Worm (Caenorhabditis elegans) whole organism, late embryonic: ENCODE data around the gene C47G2.3.
A peak's percentile ranks its signal among the peaks of the same experiment; 100 is the strongest.

Source experiments
- C08G9.2 ChIP-seq: sonication (generic microtip); optimal IDR thresholded peaks from 2 replicates; lab custom pipeline; 2016; ENCODE audit warnings: mild to moderate bottlenecking, missing genetic modification characterization, moderate library complexity, missing compliant biosample characterization
- C38D4.7 ChIP-seq: fragments of 200-800 bp; sonication (Bioruptor generic); optimal IDR thresholded peaks from 2 replicates; lab custom pipeline; 2018; ENCODE audit warnings: mild to moderate bottlenecking, missing genetic modification characterization, moderate library complexity, missing compliant biosample characterization
- F13H6.1 ChIP-seq: sonication (generic microtip); optimal IDR thresholded peaks from 2 replicates; lab custom pipeline; 2016; ENCODE audit warnings: missing genetic modification characterization, missing compliant biosample characterization
- K02D7.2 ChIP-seq: sonication (generic microtip); optimal IDR thresholded peaks from 2 replicates; lab custom pipeline; 2017; ENCODE audit warnings: mild to moderate bottlenecking, missing genetic modification characterization, missing compliant biosample characterization
- T23F11.4 ChIP-seq: fragments of 200-800 bp; sonication (Bioruptor generic); optimal IDR thresholded peaks from 2 replicates; lab custom pipeline; 2018; ENCODE audit warnings: mild to moderate bottlenecking, missing genetic modification characterization, missing compliant biosample characterization
- Y22D7AL.16 ChIP-seq: sonication (generic microtip); optimal IDR thresholded peaks from 2 replicates; lab custom pipeline; 2016; ENCODE audit warnings: missing genetic modification characterization, missing compliant biosample characterization
- ama-1 ChIP-seq: fragments of 150-350 bp; optimal IDR thresholded peaks from 2 replicates; lab custom pipeline; 2014
- ceh-14 ChIP-seq: sonication (generic microtip); optimal IDR thresholded peaks from 2 replicates; lab custom pipeline; 2016; ENCODE audit warnings: missing genotype, missing genetic modification characterization, missing compliant biosample characterization
- ceh-18 ChIP-seq: sonication (generic microtip); optimal IDR thresholded peaks from 2 replicates; lab custom pipeline; 2016; ENCODE audit warnings: missing genetic modification characterization, missing compliant biosample characterization
- ceh-19 ChIP-seq: fragments of 200-800 bp; sonication (Bioruptor generic); optimal IDR thresholded peaks from 2 replicates; lab custom pipeline; 2018; ENCODE audit warnings: mild to moderate bottlenecking, missing genetic modification characterization, missing compliant biosample characterization
- ceh-30 ChIP-seq: fragments of 150-350 bp; optimal IDR thresholded peaks from 2 replicates; lab custom pipeline; 2014; ENCODE audit warnings: missing biosample characterization, missing genetic modification characterization
- ceh-31 ChIP-seq: sonication (generic microtip); optimal IDR thresholded peaks from 2 replicates; lab custom pipeline; 2016; ENCODE audit warnings: missing genetic modification characterization, missing compliant biosample characterization
- ceh-45 ChIP-seq: fragments of 200-800 bp; sonication (Bioruptor generic); IDR thresholded peaks from 2 replicates; pipeline ENCODE4 v1.3.6; 2022; ENCODE audit warnings: missing genetic modification reagents, missing genetic modification characterization, missing compliant biosample characterization
- che-1 ChIP-seq: sonication (generic microtip); optimal IDR thresholded peaks from 2 replicates; lab custom pipeline; 2016; ENCODE audit warnings: mild to moderate bottlenecking, missing genetic modification characterization, missing compliant biosample characterization
- elt-2 ChIP-seq: sonication (generic microtip); optimal IDR thresholded peaks from 2 replicates; lab custom pipeline; 2016; ENCODE audit warnings: missing genetic modification reagents, missing genetic modification characterization, missing compliant biosample characterization
- elt-4 ChIP-seq: sonication (generic microtip); optimal IDR thresholded peaks from 2 replicates; lab custom pipeline; 2016; ENCODE audit warnings: missing genetic modification characterization, missing compliant biosample characterization
- eyg-1 ChIP-seq: sonication (generic microtip); optimal IDR thresholded peaks from 2 replicates; lab custom pipeline; 2016; ENCODE audit warnings: missing genotype, missing genetic modification characterization, missing compliant biosample characterization
- fkh-10 ChIP-seq: fragments of 150-350 bp; optimal IDR thresholded peaks from 2 replicates; lab custom pipeline; 2014; ENCODE audit warnings: missing biosample characterization, missing genetic modification reagents, missing genetic modification characterization
- fkh-6 ChIP-seq: sonication (generic microtip); optimal IDR thresholded peaks from 2 replicates; lab custom pipeline; 2016; ENCODE audit warnings: missing genetic modification characterization, missing compliant biosample characterization
- gmeb-2 ChIP-seq: sonication (generic microtip); optimal IDR thresholded peaks from 2 replicates; lab custom pipeline; 2016; ENCODE audit warnings: missing genetic modification characterization, inconsistent platforms, missing compliant biosample characterization
- hlh-13 ChIP-seq: fragments of 200-800 bp; sonication (Bioruptor generic); optimal IDR thresholded peaks from 2 replicates; lab custom pipeline; 2018; ENCODE audit warnings: mild to moderate bottlenecking, missing genetic modification characterization, missing compliant biosample characterization
- hlh-15 ChIP-seq: sonication (generic microtip); optimal IDR thresholded peaks from 2 replicates; lab custom pipeline; 2016; ENCODE audit warnings: missing genetic modification characterization, missing compliant biosample characterization
- hlh-30 ChIP-seq: sonication (generic microtip); optimal IDR thresholded peaks from 2 replicates; lab custom pipeline; 2017; ENCODE audit warnings: antibody characterized with exemption, missing genetic modification characterization, missing compliant biosample characterization; ENCODE audit not compliant: insufficient read depth
- lim-6 ChIP-seq: sonication (generic microtip); optimal IDR thresholded peaks from 2 replicates; lab custom pipeline; 2016; ENCODE audit warnings: missing genetic modification characterization, missing compliant biosample characterization
- lin-11 ChIP-seq: fragments of 200-800 bp; sonication (Bioruptor generic); optimal IDR thresholded peaks from 2 replicates; lab custom pipeline; 2018; ENCODE audit warnings: mild to moderate bottlenecking, missing genetic modification characterization, missing compliant biosample characterization
- nfya-1 ChIP-seq: sonication (generic microtip); optimal IDR thresholded peaks from 2 replicates; lab custom pipeline; 2017; ENCODE audit warnings: missing genetic modification characterization, mild to moderate bottlenecking, missing compliant biosample characterization, antibody characterized with exemption, moderate library complexity
- nhr-11 ChIP-seq: fragments of 150-350 bp; optimal IDR thresholded peaks from 2 replicates; lab custom pipeline; 2014; ENCODE audit warnings: missing biosample characterization, missing genetic modification characterization
- npax-4 ChIP-seq: sonication (generic microtip); optimal IDR thresholded peaks from 2 replicates; lab custom pipeline; 2016; ENCODE audit warnings: missing genetic modification characterization, missing compliant biosample characterization
- odd-2 ChIP-seq: sonication (generic microtip); optimal IDR thresholded peaks from 2 replicates; lab custom pipeline; 2017; ENCODE audit warnings: antibody characterized with exemption, mild to moderate bottlenecking, missing genetic modification characterization, missing compliant biosample characterization
- pat-9 ChIP-seq: fragments of 200-800 bp; sonication (Bioruptor generic); optimal IDR thresholded peaks from 2 replicates; lab custom pipeline; 2018; ENCODE audit warnings: mild to moderate bottlenecking, missing genetic modification characterization, moderate library complexity, missing compliant biosample characterization
- pha-4 ChIP-seq: fragments of 150-350 bp; optimal IDR thresholded peaks from 2 replicates; lab custom pipeline; 2018; ENCODE audit warnings: missing biosample characterization, missing genetic modification reagents, missing genetic modification characterization
- pqm-1 ChIP-seq: sonication (generic microtip); optimal IDR thresholded peaks from 2 replicates; lab custom pipeline; 2016; ENCODE audit warnings: missing genetic modification characterization, missing compliant biosample characterization
- ref-2 ChIP-seq: sonication (generic microtip); optimal IDR thresholded peaks from 2 replicates; lab custom pipeline; 2016; ENCODE audit warnings: missing genetic modification characterization, missing compliant biosample characterization
- rnt-1 ChIP-seq: sonication (generic microtip); optimal IDR thresholded peaks from 2 replicates; lab custom pipeline; 2016; ENCODE audit warnings: missing genetic modification characterization, missing compliant biosample characterization
- sdc-2 ChIP-seq: sonication (generic microtip); optimal IDR thresholded peaks from 2 replicates; lab custom pipeline; 2016; ENCODE audit warnings: missing genotype, missing genetic modification characterization, missing compliant biosample characterization
- sox-2 ChIP-seq: fragments of 200-800 bp; sonication (Bioruptor generic); IDR thresholded peaks from 2 replicates; pipeline ENCODE4 v1.3.6; 2022; ENCODE audit warnings: missing genetic modification reagents, missing genetic modification characterization, missing compliant biosample characterization
- sox-4 ChIP-seq: sonication (generic microtip); optimal IDR thresholded peaks from 2 replicates; lab custom pipeline; 2017; ENCODE audit warnings: mild to moderate bottlenecking, missing genetic modification characterization, inconsistent platforms, missing compliant biosample characterization
- syd-9 ChIP-seq: sonication (generic microtip); optimal IDR thresholded peaks from 2 replicates; lab custom pipeline; 2016; ENCODE audit warnings: mild to moderate bottlenecking, missing genetic modification characterization, moderate library complexity, missing compliant biosample characterization
- tbx-7 ChIP-seq: sonication (generic microtip); optimal IDR thresholded peaks from 2 replicates; lab custom pipeline; 2016; ENCODE audit warnings: missing genotype, missing genetic modification characterization, missing compliant biosample characterization
- ttx-3 ChIP-seq: sonication (generic microtip); optimal IDR thresholded peaks from 2 replicates; lab custom pipeline; 2016; ENCODE audit warnings: missing genetic modification reagents, missing genetic modification characterization, missing compliant biosample characterization
- unc-42 ChIP-seq: sonication (generic microtip); optimal IDR thresholded peaks from 2 replicates; lab custom pipeline; 2016; ENCODE audit warnings: missing genotype, missing genetic modification characterization, missing compliant biosample characterization
- zip-5 ChIP-seq: sonication (generic microtip); optimal IDR thresholded peaks from 2 replicates; lab custom pipeline; 2016; ENCODE audit warnings: missing genetic modification characterization, missing compliant biosample characterization

Gene C47G2.3

DNA sequence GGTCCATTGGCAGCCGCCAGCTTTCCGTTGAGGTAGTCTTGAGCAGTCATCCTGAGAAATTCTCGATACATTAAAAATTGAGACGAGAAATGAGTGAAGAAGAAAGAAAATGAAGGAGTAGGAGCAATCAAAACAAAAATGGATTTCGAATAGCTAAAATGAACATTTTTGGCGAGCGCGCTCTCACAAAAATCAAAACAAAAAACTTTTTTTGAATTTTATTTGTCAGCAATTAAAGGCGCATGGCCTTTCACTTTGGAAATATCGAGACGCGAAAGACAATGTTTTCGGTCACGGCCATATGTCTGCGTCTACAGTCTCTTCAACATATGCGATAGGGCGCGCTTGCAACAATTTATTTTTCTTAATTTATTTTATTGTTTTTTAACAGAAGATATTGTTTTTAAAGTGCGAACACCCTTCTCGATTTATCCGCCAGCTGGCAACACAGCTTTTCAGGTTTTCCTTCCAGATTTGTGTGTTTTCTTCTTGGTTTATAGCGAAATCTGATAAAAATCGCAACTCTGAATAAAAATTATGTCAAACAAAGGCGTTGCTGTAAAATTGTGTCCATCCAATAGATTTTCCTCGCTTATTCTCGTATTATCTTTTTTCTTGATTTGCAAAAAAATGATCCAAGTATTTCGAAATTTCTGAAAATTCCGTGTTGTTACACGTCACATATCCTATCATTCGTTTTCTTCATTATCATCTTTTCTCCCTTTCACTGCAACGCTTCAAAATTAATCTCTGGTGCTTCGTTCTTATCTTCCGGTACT, 50.9 kb downstream of the C47G2.3 start, which contains the start of the genes rpn-9 and T06D8.9 (continued):
- no peak for TF ChIP-seq ref-2 (tag; lab: Kevin White, UChicago)
- TF ChIP-seq nfya-1 (tag; lab: Kevin White, UChicago): peak; percentile 73
- TF ChIP-seq lim-6: no peak
- TF ChIP-seq sox-2 (GFP tag; lab: Robert Waterston, UW): no peak
- TF ChIP-seq ceh-19 (GFP tag; lab: Kevin White, UChicago): peak; percentile 26
- TF ChIP-seq che-1 (tag; lab: Kevin White, UChicago): no peak
- peak; percentile 65 for TF ChIP-seq ceh-31 (tag; lab: Kevin White, UChicago)
- peak; percentile 88 for TF ChIP-seq unc-42
- TF ChIP-seq hlh-13 (GFP tag; lab: Kevin White, UChicago): no peak
- no peak for TF ChIP-seq pha-4
- TF ChIP-seq sdc-2 (tag; lab: Kevin White, UChicago): no peak
- TF ChIP-seq ceh-18 (tag; lab: Kevin White, UChicago): peak; percentile 58
- TF ChIP-seq K02D7.2: no peak
- TF ChIP-seq nhr-11 (tag; lab: Kevin White, UChicago): no peak
- peak; percentile 29 for TF ChIP-seq ceh-14 (tag; lab: Kevin White, UChicago)
- TF ChIP-seq elt-4 (tag; lab: Kevin White, UChicago): no peak
- TF ChIP-seq hlh-30: peak; percentile 59
- TF ChIP-seq fkh-10 (GFP tag; lab: Kevin White, UChicago): no peak
- TF ChIP-seq tbx-7 (tag; lab: Kevin White, UChicago): no peak
- no peak for TF ChIP-seq pat-9 (tag; lab: Kevin White, UChicago)
- no peak for TF ChIP-seq eyg-1
- TF ChIP-seq ama-1: no peak
- TF ChIP-seq lin-11 (tag; lab: Kevin White, UChicago): no peak
- TF ChIP-seq Y22D7AL.16: no peak
- TF ChIP-seq hlh-15 (tag; lab: Kevin White, UChicago): no peak
- TF ChIP-seq elt-2: no peak
- no peak for TF ChIP-seq gmeb-2
- no peak for TF ChIP-seq ttx-3 (tag; lab: Kevin White, UChicago)
- TF ChIP-seq syd-9 (tag; lab: Kevin White, UChicago): no peak
- TF ChIP-seq pqm-1: no peak
- TF ChIP-seq C08G9.2: no peak
- no peak for TF ChIP-seq npax-4 (tag; lab: Kevin White, UChicago)
- no peak for TF ChIP-seq odd-2 (tag; lab: Kevin White, UChicago)
- TF ChIP-seq zip-5: no peak
- TF ChIP-seq rnt-1: peak; percentile 33
- no peak for TF ChIP-seq ceh-45 (GFP tag; lab: Robert Waterston, UW)
- TF ChIP-seq F13H6.1: no peak
- no peak for TF ChIP-seq ceh-30
- no peak for TF ChIP-seq T23F11.4 (GFP tag; lab: Kevin White, UChicago)
- TF ChIP-seq fkh-6: no peak
- no peak for TF ChIP-seq C38D4.7 (GFP tag; lab: Kevin White, UChicago)
- no peak for TF ChIP-seq sox-4 (tag; lab: Kevin White, UChicago)
